Worm (Caenorhabditis elegans): ENCODE measurements around the gene R07E3.4.

Gene R07E3.4

DNA sequence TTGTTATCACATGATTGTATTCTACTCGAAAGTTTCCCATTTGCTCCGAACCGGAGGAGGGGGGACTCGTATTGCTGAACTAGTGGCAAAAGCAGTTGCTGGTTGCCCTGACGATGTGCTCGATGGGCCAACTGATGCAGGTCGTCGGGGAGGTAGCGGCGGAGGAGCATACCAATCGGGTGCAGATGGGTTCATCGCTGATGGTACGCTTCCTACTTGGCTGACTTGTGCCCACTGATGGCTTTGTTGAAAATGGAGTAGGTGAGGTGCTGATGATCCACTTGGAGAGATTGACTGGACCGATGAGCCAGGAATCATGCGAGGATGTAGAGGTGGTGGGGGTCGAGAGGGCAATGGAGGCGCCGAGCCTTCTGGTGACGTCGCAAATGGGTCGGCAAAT is 40.4 kb upstream of the R07E3.4 start:
- no peak for TF ChIP-seq pax-1 (tag; optimal IDR thresholded peaks at IDR 0.05)
- TF ChIP-seq elt-4 (tag; optimal IDR thresholded peaks at IDR 0.05), result peak; percentile 35

DNA sequence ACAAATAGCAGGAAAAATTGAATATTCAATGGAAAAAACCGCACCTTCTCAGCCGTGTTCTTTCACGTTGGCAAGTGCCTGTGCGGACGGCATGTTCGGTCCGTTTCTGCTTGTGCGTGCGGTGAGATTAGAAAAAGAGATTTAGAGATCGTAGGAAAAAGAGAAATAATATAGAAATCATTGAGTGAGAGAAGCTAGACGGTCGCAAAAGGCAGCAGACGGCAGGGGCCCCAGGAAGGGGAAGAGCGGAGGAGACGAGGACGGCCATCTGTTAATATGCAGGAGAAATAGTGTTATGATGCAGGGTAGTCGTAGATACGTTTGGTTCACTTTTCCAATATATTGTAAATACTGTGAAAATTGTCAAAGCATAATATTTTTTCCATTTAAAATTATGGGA is 39.4 kb upstream of the R07E3.4 start, which contains the start of gene Y49A10A.2:
TSS of gene Y49A10A.2 (minus strand) at position 109 of the 400 bp plus-strand sequence.
- TF ChIP-seq unc-42 (tag; optimal IDR thresholded peaks at IDR 0.05), result peak; percentile 45
- TF ChIP-seq hlh-8 (tag; optimal IDR thresholded peaks at IDR 0.05), result peak; percentile 62
- TF ChIP-seq nhr-11 (tag; optimal IDR thresholded peaks at IDR 0.05), result no peak
- TF ChIP-seq tbx-2 (tag; optimal IDR thresholded peaks at IDR 0.05), result peak; percentile 36
- TF ChIP-seq nfya-1 (tag; optimal IDR thresholded peaks at IDR 0.05), result peak; percentile 61
- TF ChIP-seq ceh-34 (tag; optimal IDR thresholded peaks at IDR 0.05), result peak; percentile 48
- peak; percentile 12 for TF ChIP-seq rnt-1 (tag; optimal IDR thresholded peaks at IDR 0.05)
- TF ChIP-seq unc-3 (GFP tag; conservative IDR thresholded peaks at IDR 0.05), result no peak
- TF ChIP-seq unc-3 (tag; optimal IDR thresholded peaks at IDR 0.05), result no peak
- peak; percentile 27 for TF ChIP-seq hlh-6 (tag; optimal IDR thresholded peaks at IDR 0.05)
- TF ChIP-seq C38D4.7 (GFP tag; optimal IDR thresholded peaks at IDR 0.05), result no peak
- peak; percentile 42 for TF ChIP-seq pros-1 (tag; optimal IDR thresholded peaks at IDR 0.05)
- TF ChIP-seq ceh-31 (tag; optimal IDR thresholded peaks at IDR 0.05), result peak; percentile 69
- TF ChIP-seq ref-2 (tag; optimal IDR thresholded peaks at IDR 0.05), result peak; percentile 39
- no peak for TF ChIP-seq pha-2 (tag; optimal IDR thresholded peaks at IDR 0.05)
- TF ChIP-seq sdc-2 (tag; optimal IDR thresholded peaks at IDR 0.05), result peak; percentile 80
- peak; percentile 53 for TF ChIP-seq elt-2 (tag; optimal IDR thresholded peaks at IDR 0.05)
- TF ChIP-seq hlh-15 (tag; optimal IDR thresholded peaks at IDR 0.05), result no peak
- peak; percentile 13 for TF ChIP-seq ceh-14 (tag; optimal IDR thresholded peaks at IDR 0.05)

DNA sequence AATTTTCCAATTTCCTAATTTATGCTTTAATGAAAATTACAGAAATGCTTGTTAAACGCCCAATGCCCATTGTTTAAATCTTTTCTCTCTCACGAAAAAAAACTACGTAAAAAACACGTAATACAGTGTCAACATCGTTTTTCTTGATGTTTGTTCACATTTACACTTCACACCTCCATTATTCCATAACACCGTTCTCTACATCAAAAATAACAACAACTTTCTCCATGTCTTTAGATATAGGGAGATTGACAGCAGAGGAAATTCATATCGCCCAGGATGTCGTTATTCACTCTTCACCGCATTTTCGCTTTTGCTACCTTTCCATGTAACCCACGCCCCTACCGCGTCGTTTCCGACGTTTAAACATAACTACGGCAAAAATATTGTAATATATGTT is 24.9 kb upstream of the R07E3.4 start, which contains the start of gene efhc-1:
TSS of gene efhc-1 (plus strand) at position 301 of the 400 bp plus-strand sequence.
- no peak for TF ChIP-seq gmeb-2 (tag; optimal IDR thresholded peaks at IDR 0.05)
- TF ChIP-seq unc-3 (GFP tag; conservative IDR thresholded peaks at IDR 0.05), result no peak
- TF ChIP-seq unc-3 (tag; optimal IDR thresholded peaks at IDR 0.05), result no peak
- TF ChIP-seq F13H6.1 (tag; optimal IDR thresholded peaks at IDR 0.05), result no peak
- TF ChIP-seq ceh-2 (tag; optimal IDR thresholded peaks at IDR 0.05), result no peak
- TF ChIP-seq unc-86 (tag; optimal IDR thresholded peaks at IDR 0.05), result no peak
- no peak for TF ChIP-seq C08G9.2 (tag; optimal IDR thresholded peaks at IDR 0.05)
- TF ChIP-seq pag-3 (tag; optimal IDR thresholded peaks at IDR 0.05; ENCODE audit: borderline replicate concordance), result no peak
- TF ChIP-seq nfya-1 (tag; optimal IDR thresholded peaks at IDR 0.05), result no peak
- TF ChIP-seq Y22D7AL.16 (tag; optimal IDR thresholded peaks at IDR 0.05), result no peak

DNA sequence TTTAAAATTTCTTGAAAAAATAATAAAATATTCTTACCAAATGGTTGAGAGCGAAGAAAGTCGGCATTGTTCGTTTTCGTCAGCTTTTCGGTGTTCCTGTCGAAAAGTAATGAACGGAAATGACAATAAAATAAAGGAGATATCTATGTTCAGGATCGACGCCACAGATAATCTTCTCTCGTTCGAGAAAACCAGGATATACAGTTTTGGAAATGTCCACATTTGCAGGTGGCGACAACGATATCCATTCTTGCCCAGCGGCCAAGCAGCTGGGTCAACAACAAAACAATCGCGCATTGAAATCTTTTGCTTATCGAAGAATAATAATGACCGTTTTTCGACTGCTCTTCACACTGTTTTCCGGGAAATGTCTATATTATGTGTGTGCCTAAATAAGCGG is 22.5 kb upstream of the R07E3.4 start, which contains the start of gene R07E3.7:
TSS of gene R07E3.7 (minus strand) at position 101 of the 400 bp plus-strand sequence.
- TF ChIP-seq ceh-22 (tag; optimal IDR thresholded peaks at IDR 0.05) (no peak), elt-2 (tag; optimal IDR thresholded peaks at IDR 0.05) (no peak), madf-2 (tag; optimal IDR thresholded peaks at IDR 0.05) (no peak), hlh-6 (tag; optimal IDR thresholded peaks at IDR 0.05) (no peak), tbx-2 (tag; optimal IDR thresholded peaks at IDR 0.05) (no peak), ceh-2 (tag; optimal IDR thresholded peaks at IDR 0.05) (no peak), nfya-1 (tag; optimal IDR thresholded peaks at IDR 0.05) (no peak), ceh-6 (GFP tag; optimal IDR thresholded peaks at IDR 0.05) (no peak), ceh-31 (tag; optimal IDR thresholded peaks at IDR 0.05) (no peak), ceh-30 (tag; optimal IDR thresholded peaks at IDR 0.05) (no peak), F13H6.1 (tag; optimal IDR thresholded peaks at IDR 0.05) (no peak)

DNA sequence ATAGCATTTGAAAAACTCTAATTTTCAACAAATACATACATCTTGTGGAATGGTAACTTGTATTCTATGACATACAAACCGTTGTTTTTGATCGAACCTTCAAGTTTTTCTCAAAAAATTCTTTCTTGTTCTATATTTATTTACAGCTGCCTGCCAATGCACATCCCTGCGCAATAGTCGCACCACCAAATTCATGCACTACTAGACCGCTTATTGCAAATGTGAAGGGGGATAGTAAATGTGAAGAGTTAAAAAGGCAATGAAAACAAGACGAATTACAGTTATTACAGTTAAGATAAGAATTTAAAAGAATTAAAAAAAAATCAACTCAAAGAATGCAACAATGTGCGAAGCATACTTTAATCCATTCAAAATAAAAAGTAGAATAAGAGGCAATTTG is 20.7 kb upstream of the R07E3.4 start:
- TF ChIP-seq hlh-8 (tag; optimal IDR thresholded peaks at IDR 0.05), result no peak
- TF ChIP-seq fkh-10 (GFP tag; optimal IDR thresholded peaks at IDR 0.05), result no peak
- TF ChIP-seq sdc-2 (tag; optimal IDR thresholded peaks at IDR 0.05), result peak; percentile 92

DNA sequence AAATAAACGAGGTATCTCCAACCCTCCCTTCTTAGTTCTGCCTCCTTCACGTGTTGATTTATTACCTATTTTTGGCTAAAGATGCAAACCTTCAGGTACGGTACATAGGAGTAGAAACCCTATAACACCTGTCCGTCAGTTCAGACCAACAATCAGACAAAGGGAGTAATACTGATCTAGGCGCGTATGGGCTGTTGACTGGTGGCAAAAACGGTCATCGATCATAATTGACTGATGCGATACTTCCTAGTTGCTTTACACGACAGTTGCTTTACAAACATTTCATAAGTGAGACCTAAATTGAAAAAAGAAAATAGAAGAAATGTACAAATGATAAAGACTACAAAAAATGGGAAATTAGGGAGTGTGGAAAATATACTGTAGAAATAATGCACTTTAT is 17.0 kb upstream of the R07E3.4 start:
- TF ChIP-seq lim-6 (tag; optimal IDR thresholded peaks at IDR 0.05) (no peak), ceh-45 (GFP tag; IDR thresholded peaks at IDR 0.05) (no peak), F13H6.1 (tag; optimal IDR thresholded peaks at IDR 0.05) (no peak), nhr-11 (tag; optimal IDR thresholded peaks at IDR 0.05) (no peak), unc-3 (GFP tag; conservative IDR thresholded peaks at IDR 0.05) (no peak), unc-3 (tag; optimal IDR thresholded peaks at IDR 0.05) (no peak), fax-1 (tag; optimal IDR thresholded peaks at IDR 0.05) (no peak), ceh-48 (tag; optimal IDR thresholded peaks at IDR 0.05) (no peak), sox-2 (GFP tag; IDR thresholded peaks at IDR 0.05) (no peak), Y22D7AL.16 (tag; optimal IDR thresholded peaks at IDR 0.05) (no peak), ref-2 (tag; optimal IDR thresholded peaks at IDR 0.05) (no peak)

Measured in whole organism, late embryonic.